Fruit fly (Drosophila melanogaster) whole organism, embryonic: ENCODE results near the gene CG10959.

ENCODE experiments used
- ATbp ChIP-seq: fragments of 200-800 bp; sonication (Bioruptor generic); optimal IDR thresholded peaks from 2 replicates; lab custom pipeline; 2017; ENCODE audit warnings: missing biosample characterization, mild to moderate bottlenecking, missing genetic modification characterization, missing genetic modification reagents
- CG10321 ChIP-seq: fragments of 200-800 bp; sonication (Bioruptor generic); IDR thresholded peaks from 2 replicates; pipeline ENCODE4 v1.3.6; 2022; ENCODE audit warnings: missing biosample characterization, missing genetic modification characterization
- CG10431 ChIP-seq: fragments of 200-800 bp; sonication (Bioruptor generic); optimal IDR thresholded peaks from 3 replicates; lab custom pipeline; 2018; ENCODE audit warnings: missing biosample characterization, mild to moderate bottlenecking, missing genetic modification characterization
- CG11456 ChIP-seq: fragments of 200-800 bp; sonication (Bioruptor generic); IDR thresholded peaks from 3 replicates; pipeline ENCODE4 v1.3.6; 2022; ENCODE audit warnings: missing biosample characterization, missing genetic modification characterization
- CG11560 ChIP-seq: fragments of 200-800 bp; sonication (Bioruptor generic); IDR thresholded peaks from 3 replicates; pipeline ENCODE4 v1.3.6; 2022; ENCODE audit warnings: missing biosample characterization, missing genetic modification characterization
- CG11723 ChIP-seq: fragments of 200-800 bp; sonication (Bioruptor generic); optimal IDR thresholded peaks from 2 replicates; lab custom pipeline; 2017; ENCODE audit warnings: missing biosample characterization, mild to moderate bottlenecking, missing genetic modification characterization
- CG12104 ChIP-seq: fragments of 200-800 bp; sonication (Bioruptor generic); optimal IDR thresholded peaks from 3 replicates; lab custom pipeline; 2016; ENCODE audit warnings: missing biosample characterization, missing genetic modification characterization
- CG13123 ChIP-seq: fragments of 200-800 bp; sonication (Bioruptor generic); optimal IDR thresholded peaks from 2 replicates; lab custom pipeline; 2016; ENCODE audit warnings: missing biosample characterization, missing genetic modification characterization
- CG14441 ChIP-seq: fragments of 200-800 bp; sonication (Bioruptor generic); IDR thresholded peaks from 2 replicates; pipeline ENCODE4 v1.3.6; 2022; ENCODE audit warnings: missing biosample characterization, missing genetic modification characterization
- CG17912 ChIP-seq: fragments of 200-800 bp; sonication (Bioruptor generic); optimal IDR thresholded peaks from 2 replicates; lab custom pipeline; 2018; ENCODE audit warnings: missing biosample characterization, mild to moderate bottlenecking, missing genetic modification characterization
- CG18619 ChIP-seq: fragments of 200-800 bp; sonication (Bioruptor generic); optimal IDR thresholded peaks from 3 replicates; lab custom pipeline; 2017; ENCODE audit warnings: missing biosample characterization, mild to moderate bottlenecking, missing genetic modification characterization
- CG2116 ChIP-seq: fragments of 200-800 bp; sonication (Bioruptor generic); optimal IDR thresholded peaks from 3 replicates; lab custom pipeline; 2018; ENCODE audit warnings: missing biosample characterization, mild to moderate bottlenecking, missing genetic modification characterization
- CG2678 ChIP-seq: fragments of 200-800 bp; sonication (Bioruptor generic); optimal IDR thresholded peaks from 3 replicates; lab custom pipeline; 2019; ENCODE audit warnings: missing biosample characterization, mild to moderate bottlenecking, missing genetic modification characterization, moderate library complexity
- CG32772 ChIP-seq: fragments of 200-800 bp; sonication (Bioruptor generic); IDR thresholded peaks from 2 replicates; pipeline ENCODE4 v1.3.6; 2022; ENCODE audit warnings: missing biosample characterization, missing genetic modification characterization
- CG34224 ChIP-seq: fragments of 200-800 bp; sonication (Bioruptor generic); IDR thresholded peaks from 3 replicates; pipeline ENCODE4 v1.3.6; 2022; ENCODE audit warnings: missing biosample characterization, missing genetic modification characterization; ENCODE audit not compliant: partially characterized antibody
- CG34422 ChIP-seq: fragments of 200-800 bp; sonication (Bioruptor generic); IDR thresholded peaks from 3 replicates; pipeline ENCODE4 v1.3.6; 2022; ENCODE audit warnings: missing biosample characterization, missing genetic modification characterization
- CG5180 ChIP-seq: fragments of 200-800 bp; sonication (Bioruptor generic); optimal IDR thresholded peaks from 3 replicates; lab custom pipeline; 2017; ENCODE audit warnings: missing biosample characterization, missing genetic modification characterization, mild to moderate bottlenecking, moderate library complexity, missing genetic modification reagents
- CG6272 ChIP-seq: fragments of 200-800 bp; sonication (Bioruptor generic); IDR thresholded peaks from 2 replicates; pipeline ENCODE4 v1.3.6; 2022; ENCODE audit warnings: missing biosample characterization, missing genetic modification characterization
- CG6791 ChIP-seq: fragments of 200-800 bp; sonication (Bioruptor generic); IDR thresholded peaks from 3 replicates; pipeline ENCODE4 v1.3.6; 2022; ENCODE audit warnings: missing biosample characterization, missing genetic modification characterization; ENCODE audit not compliant: partially characterized antibody
- CG6813 ChIP-seq: fragments of 200-800 bp; sonication (Bioruptor generic); optimal IDR thresholded peaks from 2 replicates; lab custom pipeline; 2017; ENCODE audit warnings: missing biosample characterization, missing genetic modification characterization, mild to moderate bottlenecking, moderate library complexity, missing genetic modification reagents
- CG6854 ChIP-seq: fragments of 200-800 bp; sonication (Bioruptor generic); optimal IDR thresholded peaks from 3 replicates; lab custom pipeline; 2017; ENCODE audit warnings: missing biosample characterization, mild to moderate bottlenecking, missing genetic modification characterization
- CG9876 ChIP-seq: fragments of 200-800 bp; sonication (Bioruptor generic); optimal IDR thresholded peaks from 2 replicates; lab custom pipeline; 2016; ENCODE audit warnings: missing biosample characterization, missing genetic modification characterization
- Dbx ChIP-seq: fragments of 200-800 bp; sonication (Bioruptor generic); IDR thresholded peaks from 3 replicates; pipeline ENCODE4 v1.3.6; 2022; ENCODE audit warnings: missing biosample characterization, missing genetic modification characterization
- GATAe ChIP-seq: fragments of 200-800 bp; sonication (Bioruptor generic); conservative IDR thresholded peaks from 2 replicates; pipeline ENCODE4 v1.3.6; 2022; ENCODE audit warnings: missing biosample characterization, missing genetic modification characterization
- Hmr ChIP-seq: fragments of 200-800 bp; sonication (Bioruptor generic); optimal IDR thresholded peaks from 3 replicates; lab custom pipeline; 2017; ENCODE audit warnings: mild to moderate bottlenecking, missing biosample characterization, missing genetic modification reagents, missing genetic modification characterization
- PHDP ChIP-seq: fragments of 200-800 bp; sonication (Bioruptor generic); optimal IDR thresholded peaks from 3 replicates; lab custom pipeline; 2018; ENCODE audit warnings: missing biosample characterization, mild to moderate bottlenecking, missing genetic modification characterization, moderate library complexity
- Pdp1 ChIP-seq, 2 experiments: fragments of 200-800 bp; sonication (Bioruptor generic); optimal IDR thresholded peaks; 3 replicates each; lab custom pipeline; 2016; ENCODE audit warnings: missing biosample characterization in 2 of 2, missing genetic modification characterization in 2 of 2, mild to moderate bottlenecking in 1 of 2, moderate library complexity in 1 of 2
- Rfx ChIP-seq: fragments of 200-800 bp; sonication (Bioruptor generic); IDR thresholded peaks from 2 replicates; pipeline ENCODE4 v1.3.6; 2022; ENCODE audit warnings: missing biosample characterization, missing genetic modification characterization
- Scr ChIP-seq: fragments of 200-800 bp; sonication (Bioruptor generic); IDR thresholded peaks from 2 replicates; pipeline ENCODE4 v1.3.6; 2022; ENCODE audit warnings: missing biosample characterization, missing genetic modification characterization; ENCODE audit not compliant: partially characterized antibody
- al ChIP-seq: fragments of 200-800 bp; sonication (Bioruptor generic); IDR thresholded peaks from 2 replicates; pipeline ENCODE4 v1.3.6; 2022; ENCODE audit warnings: missing biosample characterization, missing genetic modification characterization
- bowl ChIP-seq: fragments of 200-800 bp; sonication (Bioruptor generic); IDR thresholded peaks from 2 replicates; pipeline ENCODE4 v1.3.6; 2022; ENCODE audit warnings: missing biosample characterization, missing genetic modification characterization
- ci ChIP-seq: fragments of 200-800 bp; sonication (Bioruptor generic); IDR thresholded peaks from 3 replicates; pipeline ENCODE4 v1.3.6; 2022; ENCODE audit warnings: missing biosample characterization, missing genetic modification characterization
- cwo ChIP-seq: fragments of 200-800 bp; sonication (Bioruptor generic); optimal IDR thresholded peaks from 3 replicates; lab custom pipeline; 2017; ENCODE audit warnings: missing biosample characterization, missing genetic modification characterization, mild to moderate bottlenecking, moderate library complexity, missing genetic modification reagents
- dpn ChIP-seq, 2 experiments: fragments of 200-800 bp; sonication (Bioruptor generic); optimal IDR thresholded peaks; 3 replicates each; lab custom pipeline; 2016; ENCODE audit warnings: missing biosample characterization in 2 of 2, missing genetic modification characterization in 2 of 2
- ems ChIP-seq: fragments of 200-800 bp; sonication (Bioruptor generic); optimal IDR thresholded peaks from 3 replicates; lab custom pipeline; 2016; ENCODE audit warnings: missing biosample characterization, missing genetic modification characterization
- ind ChIP-seq: fragments of 200-800 bp; sonication (Bioruptor generic); optimal IDR thresholded peaks from 3 replicates; lab custom pipeline; 2016; ENCODE audit warnings: missing biosample characterization, missing genetic modification characterization
- kni ChIP-seq: fragments of 200-800 bp; sonication (Bioruptor generic); optimal IDR thresholded peaks from 3 replicates; lab custom pipeline; 2017; ENCODE audit warnings: mild to moderate bottlenecking, missing biosample characterization, missing genetic modification reagents, missing genetic modification characterization
- pan ChIP-seq, 4 experiments: fragments of >200 bp in 3 of 4; fragments of 200-800 bp in 1 of 4; sonication (Bioruptor generic) in 1 of 4; optimal IDR thresholded peaks in 3 of 4; IDR thresholded peaks in 1 of 4; 2 replicates each; pipeline versions ENCODE4 v1.3.6 to Lab custom; 2017 to 2022; ENCODE audit warnings: missing biosample characterization in 2 of 4, missing genetic modification characterization in 2 of 4, mixed read lengths in 1 of 4
- repo ChIP-seq: fragments of 200-800 bp; sonication (Bioruptor generic); optimal IDR thresholded peaks from 2 replicates; lab custom pipeline; 2016; ENCODE audit warnings: missing biosample characterization, missing genetic modification characterization
- row ChIP-seq: fragments of 200-800 bp; sonication (Bioruptor generic); IDR thresholded peaks from 3 replicates; pipeline ENCODE4 v1.3.6; 2022; ENCODE audit warnings: missing biosample characterization, missing genetic modification characterization
- schlank ChIP-seq: fragments of 200-800 bp; sonication (Bioruptor generic); optimal IDR thresholded peaks from 2 replicates; lab custom pipeline; 2018; ENCODE audit warnings: missing biosample characterization, mild to moderate bottlenecking, missing genetic modification characterization
- slou ChIP-seq: fragments of 200-800 bp; sonication (Bioruptor generic); optimal IDR thresholded peaks from 3 replicates; lab custom pipeline; 2016; ENCODE audit warnings: missing biosample characterization, missing genetic modification characterization
- sqz ChIP-seq: fragments of 200-800 bp; sonication (Bioruptor generic); optimal IDR thresholded peaks from 3 replicates; lab custom pipeline; 2018; ENCODE audit warnings: missing biosample characterization, mild to moderate bottlenecking, missing genetic modification characterization
- tio ChIP-seq: fragments of 200-800 bp; sonication (Bioruptor generic); optimal IDR thresholded peaks from 2 replicates; lab custom pipeline; 2017; ENCODE audit warnings: missing biosample characterization, missing genetic modification characterization, inconsistent platforms
- tna ChIP-seq: fragments of 200-800 bp; sonication (Bioruptor generic); IDR thresholded peaks from 2 replicates; pipeline ENCODE4 v1.3.6; 2022; ENCODE audit warnings: missing biosample characterization, missing genetic modification characterization; ENCODE audit not compliant: partially characterized antibody
- trh ChIP-seq: fragments of 200-800 bp; sonication (Bioruptor generic); optimal IDR thresholded peaks from 2 replicates; lab custom pipeline; 2016; ENCODE audit warnings: missing biosample characterization, missing genetic modification characterization
- unc-4 ChIP-seq: fragments of 200-800 bp; sonication (Bioruptor generic); IDR thresholded peaks from 2 replicates; pipeline ENCODE4 v1.3.6; 2022; ENCODE audit warnings: missing biosample characterization, missing genetic modification characterization; ENCODE audit not compliant: partially characterized antibody
- zfh1 ChIP-seq: fragments of 200-800 bp; sonication (Bioruptor generic); IDR thresholded peaks from 3 replicates; pipeline ENCODE4 v1.3.6; 2022; ENCODE audit warnings: missing biosample characterization, missing genetic modification characterization

Gene CG10959

dm6 chrX:8198935-8199580, 50.5 kb downstream of the CG10959 start (continued):
- TF ChIP-seq trh: no peak
- peak; percentile 4 for TF ChIP-seq PHDP (tag; lab: Kevin White, UChicago)
- peak; percentile 15 for TF ChIP-seq CG17912 (GFP tag; lab: Kevin White, UChicago)
- TF ChIP-seq pan (optimal IDR thresholded peaks at IDR 0.05; lab: Kevin White, UChicago): no peak
- peak in 1 of 2 experiments; percentile 13 for TF ChIP-seq pan (GFP tag; optimal IDR thresholded peaks at IDR 0.05 in 1 of 2, IDR thresholded peaks at IDR 0.05 in 1 of 2)
- peak; percentile 29; the same call in 1 of the 2 replicates for TF ChIP-seq Rfx (GFP tag; lab: Robert Waterston, UW)
- TF ChIP-seq CG6791 (GFP tag; lab: Robert Waterston, UW): no peak
- no peak for TF ChIP-seq ems (GFP tag; lab: Kevin White, UChicago)
- TF ChIP-seq bowl (GFP tag; lab: Robert Waterston, UW): no peak
- TF ChIP-seq ci (GFP tag; lab: Robert Waterston, UW): peak; percentile 46; the same call in 1 of the 3 replicates
- TF ChIP-seq CG14441: 0 out of 2 replicates have a peak, but pooled peaks have one; percentile 8
- no peak for TF ChIP-seq Dbx (GFP tag; lab: Robert Waterston, UW)
- TF ChIP-seq al (GFP tag; lab: Robert Waterston, UW): no peak
- no peak for TF ChIP-seq dpn (GFP tag; optimal IDR thresholded peaks at IDR 0.05; lab: Kevin White, UChicago)
- TF ChIP-seq CG6854 (GFP tag; lab: Kevin White, UChicago): no peak
- no peak for TF ChIP-seq Scr
- TF ChIP-seq CG2116 (GFP tag; lab: Kevin White, UChicago): no peak
- TF ChIP-seq CG9876 (GFP tag; lab: Kevin White, UChicago): no peak
- TF ChIP-seq schlank (tag; lab: Kevin White, UChicago): peak; percentile 6
- no peak for TF ChIP-seq row (GFP tag; lab: Robert Waterston, UW)
- TF ChIP-seq CG2678: peak; percentile 29
- no peak for TF ChIP-seq CG11456
- TF ChIP-seq slou (GFP tag; lab: Kevin White, UChicago): no peak
- peak; percentile 33 for TF ChIP-seq kni (GFP tag; lab: Kevin White, UChicago)
- peak; percentile 24 for TF ChIP-seq CG18619
- TF ChIP-seq CG6813: peak; percentile 11
- TF ChIP-seq zfh1 (GFP tag; lab: Robert Waterston, UW): no peak
- TF ChIP-seq CG11560 (tag; lab: Robert Waterston, UW): no peak
- TF ChIP-seq CG13123 (GFP tag; lab: Kevin White, UChicago): no peak
- TF ChIP-seq GATAe (GFP tag; lab: Robert Waterston, UW): peak; percentile 81
- TF ChIP-seq CG34224 (GFP tag; lab: Robert Waterston, UW): no peak
- peak; percentile 47 for TF ChIP-seq Hmr
- peak in 1 of 2 experiments; percentile 42 for TF ChIP-seq Pdp1 (GFP tag; optimal IDR thresholded peaks at IDR 0.05; lab: Kevin White, UChicago)
- TF ChIP-seq CG10321 (GFP tag; lab: Robert Waterston, UW): no peak
- TF ChIP-seq sqz: peak; percentile 95
- TF ChIP-seq CG5180: peak; percentile 44
- peak; percentile 11 for TF ChIP-seq ATbp (GFP tag; lab: Kevin White, UChicago)
- peak; percentile 74 for TF ChIP-seq cwo
- no peak for TF ChIP-seq CG11723
- TF ChIP-seq CG12104 (GFP tag; lab: Kevin White, UChicago): no peak
- peak; percentile 11; the same call in 1 of the 3 replicates for TF ChIP-seq CG34422 (GFP tag; lab: Robert Waterston, UW)
- TF ChIP-seq CG10431: peak; percentile 8
- TF ChIP-seq ind: no peak
- TF ChIP-seq unc-4: no peak
- TF ChIP-seq tio (GFP tag; lab: Kevin White, UChicago): no peak
- peak; percentile 47; the same call in 1 of the 2 replicates for TF ChIP-seq CG32772
- no peak for TF ChIP-seq CG6272 (GFP tag; lab: Robert Waterston, UW)
- TF ChIP-seq tna (GFP tag; lab: Robert Waterston, UW): no peak
- TF ChIP-seq repo (GFP tag; lab: Kevin White, UChicago): no peak
